Fruit fly (Drosophila melanogaster) whole organism, wandering third instar larva: ENCODE data around the gene Acp76A.

Experiments
- CrebA ChIP-seq: fragments of 200-800 bp; sonication (Bioruptor generic); optimal IDR thresholded peaks from 2 replicates; lab custom pipeline; 2016; ENCODE audit warnings: missing biosample characterization, mild to moderate bottlenecking, missing genetic modification characterization, borderline replicate concordance
- Dif ChIP-seq: fragments of 200-275, 200-300 bp; sonication (Bioruptor generic); optimal IDR thresholded peaks from 2 replicates; lab custom pipeline; 2018; ENCODE audit warnings: missing biosample characterization, missing genetic modification characterization; ENCODE audit not compliant: partially characterized antibody
- Jra ChIP-seq: sonication (Bioruptor generic); optimal IDR thresholded peaks from 2 replicates; lab custom pipeline; 2016; ENCODE audit warnings: missing biosample characterization, missing genetic modification characterization
- Myc ChIP-seq: fragments of >200 bp; optimal IDR thresholded peaks from 2 replicates; lab custom pipeline; 2017
- OdsH ChIP-seq: fragments of 200-800 bp; sonication (Bioruptor generic); optimal IDR thresholded peaks from 2 replicates; lab custom pipeline; 2016; ENCODE audit warnings: missing biosample characterization, mild to moderate bottlenecking, missing genetic modification characterization
- Rel ChIP-seq, 2 experiments: fragments of 200-800 bp; sonication (Bioruptor generic) in 1 of 2; optimal IDR thresholded peaks; 2 replicates in 1 of 2; 3 replicates in 1 of 2; lab custom pipeline; 2016 to 2019; ENCODE audit warnings: mild to moderate bottlenecking in 2 of 2, missing biosample characterization in 2 of 2, missing genetic modification characterization in 2 of 2, moderate library complexity in 1 of 2
- Vsx2 ChIP-seq: fragments of 200-300, 225-300 bp; sonication (Bioruptor generic); optimal IDR thresholded peaks from 2 replicates; lab custom pipeline; 2018; ENCODE audit warnings: missing biosample characterization, missing genetic modification characterization; ENCODE audit not compliant: partially characterized antibody
- br ChIP-seq: fragments of 200-800 bp; sonication (Bioruptor generic); optimal IDR thresholded peaks from 2 replicates; lab custom pipeline; 2016; ENCODE audit warnings: missing biosample characterization, missing genetic modification characterization
- psq ChIP-seq: fragments of 200-800 bp; sonication (Bioruptor generic); optimal IDR thresholded peaks from 3 replicates; lab custom pipeline; 2017; ENCODE audit warnings: missing biosample characterization, mild to moderate bottlenecking, missing genetic modification characterization, moderate library complexity
- usp ChIP-seq: fragments of >200 bp; optimal IDR thresholded peaks from 2 replicates; lab custom pipeline; 2017; ENCODE audit warnings: missing biosample characterization, missing genetic modification characterization
- woc ChIP-seq: sonication (Bioruptor generic); optimal IDR thresholded peaks from 2 replicates; lab custom pipeline; 2016; ENCODE audit warnings: missing biosample characterization, mild to moderate bottlenecking, missing genetic modification characterization

DNA sequence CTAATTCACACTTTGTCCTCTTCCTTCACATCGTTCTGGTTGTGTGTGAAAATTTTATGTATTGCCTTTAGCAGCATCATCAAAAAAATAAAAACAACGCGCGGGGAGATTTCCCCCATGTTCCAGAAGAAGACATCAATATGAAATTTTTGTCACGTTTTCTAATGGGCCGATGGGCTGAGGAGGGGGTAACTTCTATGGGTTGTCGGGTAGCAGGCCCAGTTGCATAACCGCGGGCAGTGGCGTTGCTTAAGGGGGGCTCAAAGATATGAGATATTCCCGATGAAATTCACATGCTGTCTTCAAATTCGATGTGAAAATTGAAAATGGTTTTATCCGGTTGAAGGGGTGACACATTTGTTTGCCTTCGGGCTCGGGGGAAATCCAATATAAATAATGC, 33.4 kb downstream of the Acp76A start:
- TF ChIP-seq br (GFP tag; lab: Kevin White, UChicago) (no peak), Myc (lab: Kevin White, UChicago) (no peak), Jra (GFP tag; lab: Kevin White, UChicago) (no peak), psq (no peak), usp (GFP tag; lab: Kevin White, UChicago) (no peak), Vsx2 (GFP tag; lab: Kevin White, UChicago) (no peak), Dif (no peak), woc (no peak), OdsH (GFP tag; lab: Kevin White, UChicago) (no peak), Rel (GFP tag; optimal IDR thresholded peaks at IDR 0.05; lab: Kevin White, UChicago) (no peak), Rel (tag; optimal IDR thresholded peaks at IDR 0.05; lab: Kevin White, UChicago) (no peak), CrebA (GFP tag; lab: Kevin White, UChicago) (no peak)
